Fruit fly (Drosophila melanogaster): ENCODE data around the gene Pi4KIIIalpha.

dm6 chrX:2585055-2585715 lies 39.4 kb upstream of the Pi4KIIIalpha start, which contains the start of gene CG13760:
- TF ChIP-seq CG8478 (optimal IDR thresholded peaks at IDR 0.05) (no peak), psq (optimal IDR thresholded peaks at IDR 0.05) (no peak), pan (optimal IDR thresholded peaks at IDR 0.05) (no peak)

Measured in whole organism.